Fruit fly (Drosophila melanogaster): Measurements from ENCODE around the gene CG11226.

The CG11226 gene

dm6 chr3L:22863367-22864078 is 26.7 kb downstream of the CG11226 start, which contains the start of gene CG33169 (continued):
- TF ChIP-seq zfh1 (GFP tag; IDR thresholded peaks at IDR 0.05) (peak; percentile 89), CG1233 (GFP tag; optimal IDR thresholded peaks at IDR 0.05) (peak; percentile 71), HmgZ (tag; optimal IDR thresholded peaks at IDR 0.05) (peak; percentile 97), Trl (optimal IDR thresholded peaks at IDR 0.05) (no peak), Trl (GFP tag; optimal IDR thresholded peaks at IDR 0.05) (peak; percentile 93), wor (GFP tag; IDR thresholded peaks at IDR 0.05) (no peak), lov (optimal IDR thresholded peaks at IDR 0.05) (no peak), lov (GFP tag; IDR thresholded peaks at IDR 0.05) (0 out of 3 replicates have a peak, but pooled peaks have one; percentile 71), Pdp1 (GFP tag; optimal IDR thresholded peaks at IDR 0.05) (peak; percentile 91 to 94), CG1647 (GFP tag; optimal IDR thresholded peaks at IDR 0.05) (peak; percentile 85), Lhr (GFP tag; optimal IDR thresholded peaks at IDR 0.05) (peak; percentile 94), CG11560 (tag; IDR thresholded peaks at IDR 0.05) (peak; percentile 67; the same call in 2 of the 3 replicates), CG12219 (GFP tag; optimal IDR thresholded peaks at IDR 0.05) (peak; percentile 56), Dek (tag; optimal IDR thresholded peaks at IDR 0.05) (peak; percentile 85), CG10462 (GFP tag; optimal IDR thresholded peaks at IDR 0.05) (peak; percentile 16), CG17186 (GFP tag; optimal IDR thresholded peaks at IDR 0.05) (peak; percentile 90), CG10209 (GFP tag; optimal IDR thresholded peaks at IDR 0.05) (peak; percentile 87), esg (GFP tag; conservative IDR thresholded peaks at IDR 0.05) (no peak; the same call in 1 of the 2 replicates), ac (GFP tag; optimal IDR thresholded peaks at IDR 0.05) (no peak), CG16813 (GFP tag; IDR thresholded peaks at IDR 0.05; ENCODE audit: partially characterized antibody) (peak; percentile 71), H2.0 (GFP tag; IDR thresholded peaks at IDR 0.05) (peak; percentile 83), jing (GFP tag; optimal IDR thresholded peaks at IDR 0.05) (peak; percentile 45), Atf3 (GFP tag; optimal IDR thresholded peaks at IDR 0.05) (peak; percentile 96), chn (GFP tag; optimal IDR thresholded peaks at IDR 0.05) (peak; percentile 88), Dll (GFP tag; IDR thresholded peaks at IDR 0.05; ENCODE audit: partially characterized antibody) (peak; percentile 61; the same call in 2 of the 4 replicates), gsb (GFP tag; IDR thresholded peaks at IDR 0.05) (peak; percentile 78), dmrt99B (tag; optimal IDR thresholded peaks at IDR 0.05) (peak; percentile 61), cas (GFP tag; IDR thresholded peaks at IDR 0.05) (peak; percentile 81), fu2 (GFP tag; optimal IDR thresholded peaks at IDR 0.05) (peak; percentile 91), Atf-2 (GFP tag; optimal IDR thresholded peaks at IDR 0.05) (peak; percentile 77), Drgx (GFP tag; IDR thresholded peaks at IDR 0.05) (peak; percentile 41; the same call in 1 of the 2 replicates), CG10267 (tag; optimal IDR thresholded peaks at IDR 0.05) (peak; percentile 99), kni (GFP tag; optimal IDR thresholded peaks at IDR 0.05) (peak; percentile 79), sens (GFP tag) (peak; percentile 84), schlank (tag; optimal IDR thresholded peaks at IDR 0.05) (peak; percentile 63), Meics (GFP tag; optimal IDR thresholded peaks at IDR 0.05) (peak; percentile 84), CG17328 (GFP tag; IDR thresholded peaks at IDR 0.05) (peak; percentile 80), CG18619 (GFP tag; optimal IDR thresholded peaks at IDR 0.05) (peak; percentile 79), CG9932 (GFP tag; IDR thresholded peaks at IDR 0.05) (peak; percentile 94), CG3726 (GFP tag; IDR thresholded peaks at IDR 0.05) (peak; percentile 65; the same call in 1 of the 3 replicates), odd (GFP tag; optimal IDR thresholded peaks at IDR 0.05) (no peak), CG10366 (GFP tag; IDR thresholded peaks at IDR 0.05) (peak; percentile 82), hbn (GFP tag; IDR thresholded peaks at IDR 0.05; ENCODE audit: partially characterized antibody) (0 out of 2 replicates have a peak, but pooled peaks have one; percentile 54), tup (GFP tag; optimal IDR thresholded peaks at IDR 0.05) (peak; percentile 83), row (GFP tag; IDR thresholded peaks at IDR 0.05) (peak; percentile 69), dati (GFP tag; IDR thresholded peaks at IDR 0.05) (peak; percentile 46; the same call in 1 of the 2 replicates), Sry-δ (GFP tag; optimal IDR thresholded peaks at IDR 0.05) (peak; percentile 83), CG17612 (GFP tag; IDR thresholded peaks at IDR 0.05) (peak; percentile 88), chinmo (GFP tag; IDR thresholded peaks at IDR 0.05; ENCODE audit: partially characterized antibody) (peak; percentile 76; the same call in 3 of the 4 replicates)

Data from whole organism, embryonic.